Worm (Caenorhabditis elegans): ENCODE measurements around the gene M110.8.

The M110.8 gene

DNA sequence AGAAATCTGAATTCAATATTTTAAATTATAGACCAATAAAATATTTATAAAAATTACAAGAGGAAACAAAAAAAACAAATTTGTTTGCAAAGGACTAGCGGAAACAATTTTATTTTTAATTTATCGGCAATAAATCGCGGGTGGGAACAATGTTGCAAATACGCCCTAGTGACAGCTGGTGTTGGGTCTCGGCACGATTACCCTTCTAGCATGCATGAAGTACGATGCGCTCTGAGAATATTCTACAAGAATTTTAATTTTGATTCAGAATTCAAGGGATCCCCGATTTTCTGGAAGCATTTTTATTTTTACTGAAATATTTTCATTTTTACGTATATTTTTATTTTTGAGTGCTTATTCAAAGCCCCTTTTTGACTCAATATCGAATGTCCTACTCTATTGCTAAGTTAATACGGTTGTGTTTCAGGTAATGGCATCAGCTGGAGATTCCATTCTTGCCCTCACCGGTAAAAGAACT is 24.3 kb downstream of the M110.8 start, which contains the start of the genes mig-5 and cct-1:
Gene mig-5 (minus strand): TSS at position 8 of the 478 bp plus-strand sequence.
Gene cct-1 (plus strand): TSS at position 428 of the 478 bp plus-strand sequence.
- TF ChIP-seq fkh-2 (tag; optimal IDR thresholded peaks at IDR 0.05) (no peak), R02D3.7 (tag; optimal IDR thresholded peaks at IDR 0.05) (peak; percentile 95), lin-15B (tag; optimal IDR thresholded peaks at IDR 0.05) (peak; percentile 99), fkh-10 (GFP tag; optimal IDR thresholded peaks at IDR 0.05) (peak; percentile 91), nhr-12 (tag; optimal IDR thresholded peaks at IDR 0.05) (no peak), pha-4 (tag; optimal IDR thresholded peaks at IDR 0.05) (peak; percentile 99), skn-1 (tag; optimal IDR thresholded peaks at IDR 0.05) (peak; percentile 96), elt-3 (tag; optimal IDR thresholded peaks at IDR 0.05) (peak in 2 of 3 experiments; percentile 20 to 79), sea-2 (GFP tag; optimal IDR thresholded peaks at IDR 0.05) (no peak), lin-39 (tag; optimal IDR thresholded peaks at IDR 0.05) (peak; percentile 96), nhr-11 (tag; optimal IDR thresholded peaks at IDR 0.05) (peak; percentile 92), elt-1 (tag; optimal IDR thresholded peaks at IDR 0.05) (peak; percentile 86), nhr-76 (tag; optimal IDR thresholded peaks at IDR 0.05) (peak; percentile 35), snpc-4 (tag; optimal IDR thresholded peaks at IDR 0.05) (peak; percentile 86), unc-62 (GFP tag; optimal IDR thresholded peaks at IDR 0.05) (peak; percentile 86), eor-1 (tag; optimal IDR thresholded peaks at IDR 0.05) (no peak), nhr-237 (tag; optimal IDR thresholded peaks at IDR 0.05) (no peak), egl-5 (tag; optimal IDR thresholded peaks at IDR 0.05) (peak; percentile 98), nfya-1 (tag; optimal IDR thresholded peaks at IDR 0.05; ENCODE audit: insufficient read depth) (peak; percentile 99), nhr-25 (tag; optimal IDR thresholded peaks at IDR 0.05) (peak; percentile 94), zag-1 (tag; optimal IDR thresholded peaks at IDR 0.05) (peak; percentile 81), nhr-28 (tag; optimal IDR thresholded peaks at IDR 0.05) (peak; percentile 62), nhr-77 (tag; optimal IDR thresholded peaks at IDR 0.05) (peak; percentile 93), mml-1 (tag; optimal IDR thresholded peaks at IDR 0.05) (no peak), ZK546.5 (tag; optimal IDR thresholded peaks at IDR 0.05) (peak; percentile 52), ceh-9 (tag; optimal IDR thresholded peaks at IDR 0.05) (no peak), nhr-43 (tag; optimal IDR thresholded peaks at IDR 0.05; ENCODE audit: poor library complexity, severe bottlenecking) (peak; percentile 98), nhr-23 (tag; optimal IDR thresholded peaks at IDR 0.05) (peak; percentile 99), ceh-82 (tag; optimal IDR thresholded peaks at IDR 0.05) (peak; percentile 96), egl-27 (tag; optimal IDR thresholded peaks at IDR 0.05) (peak; percentile 29), ama-1 (optimal IDR thresholded peaks at IDR 0.05) (peak; percentile 77), mdl-1 (tag; optimal IDR thresholded peaks at IDR 0.05) (peak; percentile 62), aly-2 (tag; optimal IDR thresholded peaks at IDR 0.05) (peak; percentile 91), unc-39 (tag; optimal IDR thresholded peaks at IDR 0.05) (no peak), fos-1 (tag; optimal IDR thresholded peaks at IDR 0.05) (peak; percentile 20), daf-12 (tag; optimal IDR thresholded peaks at IDR 0.05) (peak; percentile 30), hmg-11 (tag; optimal IDR thresholded peaks at IDR 0.05) (peak; percentile 96), ceh-16 (tag; optimal IDR thresholded peaks at IDR 0.05) (peak; percentile 48), ceh-28 (tag; optimal IDR thresholded peaks at IDR 0.05) (peak; percentile 94), pqm-1 (tag; optimal IDR thresholded peaks at IDR 0.05) (peak; percentile 92), ztf-11 (tag; optimal IDR thresholded peaks at IDR 0.05) (no peak), jun-1 (tag; optimal IDR thresholded peaks at IDR 0.05) (peak; percentile 95), lsy-12 (tag; optimal IDR thresholded peaks at IDR 0.05) (peak; percentile 96), nhr-67 (tag; optimal IDR thresholded peaks at IDR 0.05) (no peak), elt-2 (tag; optimal IDR thresholded peaks at IDR 0.05) (peak; percentile 80), tbx-2 (tag; optimal IDR thresholded peaks at IDR 0.05) (peak; percentile 91), ztf-4 (tag; optimal IDR thresholded peaks at IDR 0.05) (no peak)

Data from whole organism, L3 larva.